Fruit fly (Drosophila melanogaster) whole organism, embryonic: ENCODE measurements around the gene tw.
A peak's percentile ranks its signal among the peaks of the same experiment; 100 is the strongest.

Experiments
- Asciz ChIP-seq: fragments of 200-800 bp; sonication (Bioruptor generic); optimal IDR thresholded peaks from 2 replicates; lab custom pipeline; 2017; ENCODE audit warnings: missing biosample characterization, mild to moderate bottlenecking, missing genetic modification characterization, missing genetic modification reagents
- CG10979 ChIP-seq: fragments of 200-800 bp; sonication (Bioruptor generic); optimal IDR thresholded peaks from 2 replicates; lab custom pipeline; 2018; ENCODE audit warnings: missing biosample characterization, mild to moderate bottlenecking, missing genetic modification characterization, moderate library complexity
- CG11456 ChIP-seq: fragments of 200-800 bp; sonication (Bioruptor generic); IDR thresholded peaks from 3 replicates; pipeline ENCODE4 v1.3.6; 2022; ENCODE audit warnings: missing biosample characterization, missing genetic modification characterization
- CG11560 ChIP-seq: fragments of 200-800 bp; sonication (Bioruptor generic); IDR thresholded peaks from 3 replicates; pipeline ENCODE4 v1.3.6; 2022; ENCODE audit warnings: missing biosample characterization, missing genetic modification characterization
- CG12155 ChIP-seq: fragments of 200-800 bp; sonication (Bioruptor generic); optimal IDR thresholded peaks from 3 replicates; lab custom pipeline; 2016; ENCODE audit warnings: missing biosample characterization, missing genetic modification characterization
- CG12942 ChIP-seq: fragments of 200-800 bp; sonication (Bioruptor generic); optimal IDR thresholded peaks from 3 replicates; lab custom pipeline; 2016; ENCODE audit warnings: missing biosample characterization, missing genetic modification characterization
- CG13296 ChIP-seq: fragments of 200-800 bp; sonication (Bioruptor generic); optimal IDR thresholded peaks from 3 replicates; lab custom pipeline; 2018; ENCODE audit warnings: missing biosample characterization, mild to moderate bottlenecking, missing genetic modification characterization
- CG16815 ChIP-seq: fragments of 200-800 bp; sonication (Bioruptor generic); optimal IDR thresholded peaks from 3 replicates; lab custom pipeline; 2017; ENCODE audit warnings: missing biosample characterization, mild to moderate bottlenecking, missing genetic modification characterization
- CG17612 ChIP-seq: fragments of 200-800 bp; sonication (Bioruptor generic); IDR thresholded peaks from 2 replicates; pipeline ENCODE4 v1.3.6; 2022; ENCODE audit warnings: missing biosample characterization, missing genetic modification characterization
- CG1792 ChIP-seq: fragments of 200-800 bp; sonication (Bioruptor generic); optimal IDR thresholded peaks from 2 replicates; lab custom pipeline; 2016; ENCODE audit warnings: missing biosample characterization, missing genetic modification characterization
- CG2116 ChIP-seq: fragments of 200-800 bp; sonication (Bioruptor generic); optimal IDR thresholded peaks from 3 replicates; lab custom pipeline; 2018; ENCODE audit warnings: missing biosample characterization, mild to moderate bottlenecking, missing genetic modification characterization
- CG2199 ChIP-seq: fragments of 200-800 bp; sonication (Bioruptor generic); IDR thresholded peaks from 3 replicates; pipeline ENCODE4 v1.3.6; 2022; ENCODE audit warnings: missing biosample characterization, missing genetic modification characterization
- CG2875 ChIP-seq: fragments of 200-800 bp; sonication (Bioruptor generic); optimal IDR thresholded peaks from 2 replicates; lab custom pipeline; 2017; ENCODE audit warnings: missing biosample characterization, mild to moderate bottlenecking, missing genetic modification characterization, missing genetic modification reagents
- CG3726 ChIP-seq: fragments of 200-800 bp; sonication (Bioruptor generic); IDR thresholded peaks from 3 replicates; pipeline ENCODE4, ENCODE4 v1.3.6; 2022; ENCODE audit warnings: missing biosample characterization, missing genetic modification characterization
- CG6272 ChIP-seq: fragments of 200-800 bp; sonication (Bioruptor generic); IDR thresholded peaks from 2 replicates; pipeline ENCODE4 v1.3.6; 2022; ENCODE audit warnings: missing biosample characterization, missing genetic modification characterization
- CG6689 ChIP-seq: fragments of 200-800 bp; sonication (Bioruptor generic); IDR thresholded peaks from 2 replicates; pipeline ENCODE4 v1.3.6; 2022; ENCODE audit warnings: missing biosample characterization, missing genetic modification characterization
- CG6854 ChIP-seq: fragments of 200-800 bp; sonication (Bioruptor generic); optimal IDR thresholded peaks from 3 replicates; lab custom pipeline; 2017; ENCODE audit warnings: missing biosample characterization, mild to moderate bottlenecking, missing genetic modification characterization
- CG7556 ChIP-seq: fragments of 200-800 bp; sonication (Bioruptor generic); optimal IDR thresholded peaks from 2 replicates; lab custom pipeline; 2017; ENCODE audit warnings: missing biosample characterization, mild to moderate bottlenecking, missing genetic modification characterization
- CG7786 ChIP-seq: fragments of 200-800 bp; sonication (Bioruptor generic); optimal IDR thresholded peaks from 2 replicates; lab custom pipeline; 2016; ENCODE audit warnings: missing biosample characterization, missing genetic modification characterization
- CG8359 ChIP-seq: fragments of 200-800 bp; sonication (Bioruptor generic); optimal IDR thresholded peaks from 2 replicates; lab custom pipeline; 2017; ENCODE audit warnings: missing biosample characterization, mild to moderate bottlenecking, missing genetic modification characterization, borderline replicate concordance
- Dfd ChIP-seq, 2 experiments: fragments of >200 bp; optimal IDR thresholded peaks; 2 replicates each; lab custom pipeline; 2017; ENCODE audit warnings: missing biosample characterization in 2 of 2, missing genetic modification characterization in 2 of 2
- Dip2 ChIP-seq: fragments of 200-800 bp; sonication (Bioruptor generic); IDR thresholded peaks from 2 replicates; pipeline ENCODE4 v1.3.6; 2022; ENCODE audit warnings: missing biosample characterization, missing genetic modification characterization
- Dll ChIP-seq: fragments of 200-800 bp; sonication (Bioruptor generic); IDR thresholded peaks from 4 replicates; pipeline ENCODE4 v1.3.6; 2022; ENCODE audit warnings: missing biosample characterization, missing genetic modification characterization; ENCODE audit not compliant: partially characterized antibody
- Dp ChIP-seq: fragments of 200-800 bp; sonication (Bioruptor generic); optimal IDR thresholded peaks from 2 replicates; lab custom pipeline; 2018; ENCODE audit warnings: missing biosample characterization, mild to moderate bottlenecking, missing genetic modification characterization, moderate library complexity
- Drgx ChIP-seq: fragments of 200-800 bp; sonication (Bioruptor generic); IDR thresholded peaks from 2 replicates; pipeline ENCODE4 v1.3.6; 2022; ENCODE audit warnings: missing biosample characterization, missing genetic modification characterization
- HLH4C ChIP-seq: fragments of 200-800 bp; sonication (Bioruptor generic); IDR thresholded peaks from 3 replicates; pipeline ENCODE4 v1.3.6; 2022; ENCODE audit warnings: missing biosample characterization, missing genetic modification characterization; ENCODE audit not compliant: partially characterized antibody
- Hr39 ChIP-seq: fragments of >200 bp; optimal IDR thresholded peaks from 2 replicates; lab custom pipeline; 2017
- Med ChIP-seq: fragments of 200-800 bp; sonication (Bioruptor generic); peaks from one replicate; lab custom pipeline; 2016; ENCODE audit warnings: missing biosample characterization, missing genetic modification characterization, mild to moderate bottlenecking, inconsistent platforms, moderate library complexity
- Nf-YA ChIP-seq: fragments of 200-800 bp; sonication (Bioruptor generic); IDR thresholded peaks from 2 replicates; pipeline ENCODE4 v1.3.6; 2022; ENCODE audit warnings: missing biosample characterization, missing genetic modification characterization
- Opbp ChIP-seq: fragments of 200-800 bp; sonication (Bioruptor generic); IDR thresholded peaks from 3 replicates; pipeline ENCODE4 v1.3.6; 2022; ENCODE audit warnings: missing biosample characterization, missing genetic modification characterization; ENCODE audit not compliant: partially characterized antibody
- ase ChIP-seq: fragments of 200-800 bp; sonication (Bioruptor generic); IDR thresholded peaks from 3 replicates; pipeline ENCODE4 v1.3.6; 2022; ENCODE audit warnings: missing biosample characterization, missing genetic modification characterization
- chm ChIP-seq: fragments of 200-800 bp; sonication (Bioruptor generic); IDR thresholded peaks from 2 replicates; pipeline ENCODE4 v1.3.6; 2022; ENCODE audit warnings: missing biosample characterization, missing genetic modification characterization
- ci ChIP-seq: fragments of 200-800 bp; sonication (Bioruptor generic); IDR thresholded peaks from 3 replicates; pipeline ENCODE4 v1.3.6; 2022; ENCODE audit warnings: missing biosample characterization, missing genetic modification characterization
- danr ChIP-seq: fragments of 200-800 bp; sonication (Bioruptor generic); IDR thresholded peaks from 2 replicates; pipeline ENCODE4 v1.3.6; 2022; ENCODE audit warnings: missing biosample characterization, missing genetic modification characterization
- dati ChIP-seq: fragments of 200-800 bp; sonication (Bioruptor generic); IDR thresholded peaks from 2 replicates; pipeline ENCODE4 v1.3.6; 2022; ENCODE audit warnings: missing biosample characterization, missing genetic modification characterization
- dmrt11E ChIP-seq: fragments of 200-800 bp; sonication (Bioruptor generic); optimal IDR thresholded peaks from 3 replicates; lab custom pipeline; 2018; ENCODE audit warnings: missing biosample characterization, mild to moderate bottlenecking, missing genetic modification characterization, moderate library complexity
- dysf ChIP-seq: fragments of 200-800 bp; sonication (Bioruptor generic); IDR thresholded peaks from 3 replicates; pipeline ENCODE4 v1.3.6; 2022; ENCODE audit warnings: missing biosample characterization, missing genetic modification characterization
- fu2 ChIP-seq: fragments of 200-800 bp; sonication (Bioruptor generic); optimal IDR thresholded peaks from 2 replicates; lab custom pipeline; 2016; ENCODE audit warnings: missing biosample characterization, missing genetic modification characterization
- h ChIP-seq: fragments of >200 bp; optimal IDR thresholded peaks from 2 replicates; lab custom pipeline; 2017
- ham ChIP-seq: fragments of 200-800 bp; sonication (Bioruptor generic); IDR thresholded peaks from 2 replicates; pipeline ENCODE4 v1.3.6; 2022; ENCODE audit warnings: missing biosample characterization, missing genetic modification characterization
- hbn ChIP-seq: fragments of 200-800 bp; sonication (Bioruptor generic); IDR thresholded peaks from 2 replicates; pipeline ENCODE4 v1.3.6; 2022; ENCODE audit warnings: missing biosample characterization, missing genetic modification characterization; ENCODE audit not compliant: partially characterized antibody
- kay ChIP-seq: fragments of 200-800 bp; sonication (Bioruptor generic); optimal IDR thresholded peaks from 2 replicates; lab custom pipeline; 2016; ENCODE audit warnings: missing biosample characterization, missing genetic modification characterization
- lov ChIP-seq, 2 experiments: fragments of 200-800 bp in 1 of 2; fragments of >200 bp in 1 of 2; sonication (Bioruptor generic) in 1 of 2; IDR thresholded peaks in 1 of 2; optimal IDR thresholded peaks in 1 of 2; 2 replicates in 1 of 2; 3 replicates in 1 of 2; pipeline versions ENCODE4 v1.3.6 to Lab custom; 2017 to 2022; ENCODE audit warnings: missing biosample characterization in 1 of 2, missing genetic modification characterization in 1 of 2
- nom ChIP-seq: fragments of 200-800 bp; sonication (Bioruptor generic); optimal IDR thresholded peaks from 2 replicates; lab custom pipeline; 2017; ENCODE audit warnings: missing biosample characterization, missing genetic modification characterization, mild to moderate bottlenecking, moderate library complexity, missing genetic modification reagents
- pho ChIP-seq: fragments of 200-800 bp; sonication (Bioruptor generic); optimal IDR thresholded peaks from 2 replicates; lab custom pipeline; 2016; ENCODE audit warnings: missing biosample characterization, missing genetic modification characterization
- rib ChIP-seq: fragments of 200-800 bp; sonication (Bioruptor generic); IDR thresholded peaks from 2 replicates; pipeline ENCODE4 v1.3.6; 2022; ENCODE audit warnings: missing biosample characterization, missing genetic modification characterization
- run ChIP-seq: fragments of 200-800 bp; sonication (Bioruptor generic); optimal IDR thresholded peaks from 3 replicates; lab custom pipeline; 2018; ENCODE audit warnings: missing biosample characterization, mild to moderate bottlenecking, missing genetic modification characterization
- sd ChIP-seq: fragments of 200-800 bp; sonication (Bioruptor generic); optimal IDR thresholded peaks from 3 replicates; lab custom pipeline; 2018; ENCODE audit warnings: missing biosample characterization, mild to moderate bottlenecking, missing genetic modification characterization, moderate library complexity
- slbo ChIP-seq: fragments of 200-800 bp; sonication (Bioruptor generic); IDR thresholded peaks from 2 replicates; pipeline ENCODE4 v1.3.6; 2022; ENCODE audit warnings: missing biosample characterization, missing genetic modification characterization
- unc-4 ChIP-seq: fragments of 200-800 bp; sonication (Bioruptor generic); IDR thresholded peaks from 2 replicates; pipeline ENCODE4 v1.3.6; 2022; ENCODE audit warnings: missing biosample characterization, missing genetic modification characterization; ENCODE audit not compliant: partially characterized antibody
- wdn ChIP-seq: fragments of 200-800 bp; sonication (Bioruptor generic); IDR thresholded peaks from 2 replicates; pipeline ENCODE4 v1.3.6; 2022; ENCODE audit warnings: missing biosample characterization, missing genetic modification characterization

The tw gene

DNA sequence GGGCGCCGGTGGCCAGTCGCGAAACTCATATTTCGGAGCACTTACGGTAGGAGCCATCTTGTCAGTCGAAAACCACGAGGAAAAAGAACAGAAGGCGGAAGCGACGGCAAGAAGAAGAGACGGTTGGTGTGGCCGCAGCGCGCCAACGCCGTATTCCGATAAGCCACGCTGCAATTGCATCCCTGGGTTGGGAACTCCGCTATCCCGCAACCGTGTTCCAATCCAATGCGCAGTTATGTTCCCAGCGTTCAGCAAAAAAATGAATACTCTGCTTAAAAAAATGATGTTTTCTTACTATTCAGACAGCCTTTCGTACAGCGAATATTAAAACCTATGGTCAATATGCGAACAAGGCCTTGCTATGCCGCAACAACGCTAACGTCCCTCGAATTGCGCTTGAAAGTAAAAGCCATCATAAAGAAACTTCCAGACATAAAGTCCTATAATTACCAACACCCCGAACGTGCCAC is 19.5 kb upstream of the tw start, which contains the start of gene RpL22 (continued):
- TF ChIP-seq CG12155 (GFP tag; lab: Kevin White, UChicago) (peak; percentile 72), Nf-YA (GFP tag; lab: Robert Waterston, UW) (peak; percentile 44; the same call in 1 of the 2 replicates), wdn (GFP tag; lab: Robert Waterston, UW) (peak; percentile 76), CG10979 (tag; lab: Kevin White, UChicago) (peak; percentile 72), dmrt11E (peak; percentile 74), ase (peak; percentile 83), CG2875 (peak; percentile 93), pho (GFP tag; lab: Kevin White, UChicago) (peak; percentile 90), run (tag; lab: Kevin White, UChicago) (peak; percentile 72), CG13296 (GFP tag; lab: Kevin White, UChicago) (peak; percentile 88), Drgx (GFP tag; lab: Robert Waterston, UW) (peak; percentile 63), Opbp (peak; percentile 70; the same call in 1 of the 3 replicates), dysf (GFP tag; lab: Robert Waterston, UW) (peak; percentile 82), CG6854 (GFP tag; lab: Kevin White, UChicago) (peak; percentile 86), Dfd (GFP tag; optimal IDR thresholded peaks at IDR 0.05; lab: Kevin White, UChicago) (no peak), CG11560 (peak; percentile 82), Dip2 (GFP tag; lab: Robert Waterston, UW) (no peak), Med (GFP tag; lab: Kevin White, UChicago) (peak; percentile 99), ci (GFP tag; lab: Robert Waterston, UW) (peak; percentile 97), fu2 (GFP tag; lab: Kevin White, UChicago) (peak; percentile 89), CG3726 (GFP tag; lab: Robert Waterston, UW) (peak; percentile 81), danr (GFP tag; lab: Robert Waterston, UW) (peak; percentile 60; the same call in 1 of the 2 replicates), unc-4 (peak; percentile 52; the same call in 1 of the 2 replicates), dati (GFP tag; lab: Robert Waterston, UW) (peak; percentile 76), CG11456 (peak; percentile 96), Dll (GFP tag; lab: Robert Waterston, UW) (0 out of 4 replicates have a peak, but pooled peaks have one; percentile 20), lov (optimal IDR thresholded peaks at IDR 0.05; lab: Kevin White, UChicago) (no peak), lov (GFP tag; IDR thresholded peaks at IDR 0.05; lab: Robert Waterston, UW) (peak; percentile 93), CG16815 (GFP tag; lab: Kevin White, UChicago) (peak; percentile 71), CG6272 (GFP tag; lab: Robert Waterston, UW) (peak; percentile 65), Dp (peak; percentile 59), nom (GFP tag; lab: Kevin White, UChicago) (peak; percentile 87), CG6689 (GFP tag; lab: Robert Waterston, UW) (peak; percentile 59), CG7786 (peak; percentile 78), CG17612 (peak; percentile 62), CG12942 (GFP tag; lab: Kevin White, UChicago) (peak; percentile 85), ham (GFP tag; lab: Robert Waterston, UW) (peak; percentile 56; the same call in 1 of the 2 replicates), CG1792 (GFP tag; lab: Kevin White, UChicago) (peak; percentile 87), kay (GFP tag; lab: Kevin White, UChicago) (peak; percentile 64), rib (GFP tag; lab: Robert Waterston, UW) (peak; percentile 85), CG8359 (GFP tag; lab: Kevin White, UChicago) (peak; percentile 55), Asciz (peak; percentile 88), hbn (GFP tag; lab: Robert Waterston, UW) (no peak), h (lab: Kevin White, UChicago) (no peak), chm (GFP tag; lab: Robert Waterston, UW) (peak; percentile 92), Hr39 (no peak), CG2116 (GFP tag; lab: Kevin White, UChicago) (peak; percentile 99), HLH4C (GFP tag; lab: Robert Waterston, UW) (peak; percentile 37; the same call in 1 of the 3 replicates), CG7556 (GFP tag; lab: Kevin White, UChicago) (peak; percentile 70), sd (tag; lab: Kevin White, UChicago) (peak; percentile 57), slbo (GFP tag; lab: Robert Waterston, UW) (peak; percentile 86), CG2199 (GFP tag; lab: Robert Waterston, UW) (peak; percentile 89)
